Worm (Caenorhabditis elegans) whole organism, late embryonic: ENCODE results near the gene sma-2.

Experiments used
- C08G9.2 ChIP-seq: sonication (generic microtip); optimal IDR thresholded peaks from 2 replicates; lab custom pipeline; 2016; ENCODE audit warnings: mild to moderate bottlenecking, missing genetic modification characterization, moderate library complexity, missing compliant biosample characterization
- C38D4.7 ChIP-seq: fragments of 200-800 bp; sonication (Bioruptor generic); optimal IDR thresholded peaks from 2 replicates; lab custom pipeline; 2018; ENCODE audit warnings: mild to moderate bottlenecking, missing genetic modification characterization, moderate library complexity, missing compliant biosample characterization
- F13H6.1 ChIP-seq: sonication (generic microtip); optimal IDR thresholded peaks from 2 replicates; lab custom pipeline; 2016; ENCODE audit warnings: missing genetic modification characterization, missing compliant biosample characterization
- K02D7.2 ChIP-seq: sonication (generic microtip); optimal IDR thresholded peaks from 2 replicates; lab custom pipeline; 2017; ENCODE audit warnings: mild to moderate bottlenecking, missing genetic modification characterization, missing compliant biosample characterization
- K09A11.1 ChIP-seq: sonication (generic microtip); optimal IDR thresholded peaks from 2 replicates; lab custom pipeline; 2017; ENCODE audit warnings: antibody characterized with exemption, mild to moderate bottlenecking, missing genetic modification characterization, missing compliant biosample characterization; ENCODE audit not compliant: insufficient read depth
- Y22D7AL.16 ChIP-seq: sonication (generic microtip); optimal IDR thresholded peaks from 2 replicates; lab custom pipeline; 2016; ENCODE audit warnings: missing genetic modification characterization, missing compliant biosample characterization
- ahr-1 ChIP-seq: sonication (generic microtip); optimal IDR thresholded peaks from 2 replicates; lab custom pipeline; 2016; ENCODE audit warnings: missing genetic modification characterization, missing compliant biosample characterization
- ceh-19 ChIP-seq: fragments of 200-800 bp; sonication (Bioruptor generic); optimal IDR thresholded peaks from 2 replicates; lab custom pipeline; 2018; ENCODE audit warnings: mild to moderate bottlenecking, missing genetic modification characterization, missing compliant biosample characterization
- ceh-2 ChIP-seq: sonication (generic microtip); optimal IDR thresholded peaks from 2 replicates; lab custom pipeline; 2016; ENCODE audit warnings: missing genotype, missing genetic modification characterization, missing compliant biosample characterization
- ceh-24 ChIP-seq: sonication (generic microtip); optimal IDR thresholded peaks from 2 replicates; lab custom pipeline; 2016; ENCODE audit warnings: mild to moderate bottlenecking, missing genetic modification characterization, missing compliant biosample characterization
- ceh-30 ChIP-seq: fragments of 150-350 bp; optimal IDR thresholded peaks from 2 replicates; lab custom pipeline; 2014; ENCODE audit warnings: missing biosample characterization, missing genetic modification characterization
- ceh-31 ChIP-seq: sonication (generic microtip); optimal IDR thresholded peaks from 2 replicates; lab custom pipeline; 2016; ENCODE audit warnings: missing genetic modification characterization, missing compliant biosample characterization
- ceh-34 ChIP-seq: sonication (generic microtip); optimal IDR thresholded peaks from 2 replicates; lab custom pipeline; 2016; ENCODE audit warnings: mild to moderate bottlenecking, missing genetic modification characterization, missing compliant biosample characterization
- ceh-48 ChIP-seq: sonication (generic microtip); optimal IDR thresholded peaks from 2 replicates; lab custom pipeline; 2016; ENCODE audit warnings: missing genetic modification characterization, inconsistent platforms, missing compliant biosample characterization
- ceh-9 ChIP-seq: sonication (generic microtip); optimal IDR thresholded peaks from 2 replicates; lab custom pipeline; 2016; ENCODE audit warnings: mild to moderate bottlenecking, missing genetic modification characterization, inconsistent platforms, missing compliant biosample characterization
- che-1 ChIP-seq: sonication (generic microtip); optimal IDR thresholded peaks from 2 replicates; lab custom pipeline; 2016; ENCODE audit warnings: mild to moderate bottlenecking, missing genetic modification characterization, missing compliant biosample characterization
- elt-2 ChIP-seq: sonication (generic microtip); optimal IDR thresholded peaks from 2 replicates; lab custom pipeline; 2016; ENCODE audit warnings: missing genetic modification reagents, missing genetic modification characterization, missing compliant biosample characterization
- ets-4 ChIP-seq: sonication (generic microtip); optimal IDR thresholded peaks from 2 replicates; lab custom pipeline; 2016; ENCODE audit warnings: missing genetic modification characterization, missing compliant biosample characterization
- eyg-1 ChIP-seq: sonication (generic microtip); optimal IDR thresholded peaks from 2 replicates; lab custom pipeline; 2016; ENCODE audit warnings: missing genotype, missing genetic modification characterization, missing compliant biosample characterization
- fkh-10 ChIP-seq: fragments of 150-350 bp; optimal IDR thresholded peaks from 2 replicates; lab custom pipeline; 2014; ENCODE audit warnings: missing biosample characterization, missing genetic modification reagents, missing genetic modification characterization
- gmeb-2 ChIP-seq: sonication (generic microtip); optimal IDR thresholded peaks from 2 replicates; lab custom pipeline; 2016; ENCODE audit warnings: missing genetic modification characterization, inconsistent platforms, missing compliant biosample characterization
- hlh-6 ChIP-seq: sonication (generic microtip); optimal IDR thresholded peaks from 2 replicates; lab custom pipeline; 2016; ENCODE audit warnings: missing genotype, missing genetic modification characterization, missing compliant biosample characterization
- nhr-11 ChIP-seq: fragments of 150-350 bp; optimal IDR thresholded peaks from 2 replicates; lab custom pipeline; 2014; ENCODE audit warnings: missing biosample characterization, missing genetic modification characterization
- nhr-232 ChIP-seq: sonication (generic microtip); optimal IDR thresholded peaks from 2 replicates; lab custom pipeline; 2016; ENCODE audit warnings: missing genetic modification characterization, missing compliant biosample characterization
- pag-3 ChIP-seq: sonication (generic microtip); optimal IDR thresholded peaks from 2 replicates; lab custom pipeline; 2016; ENCODE audit warnings: missing compliant biosample characterization, missing genetic modification characterization, borderline replicate concordance
- pat-9 ChIP-seq: fragments of 200-800 bp; sonication (Bioruptor generic); optimal IDR thresholded peaks from 2 replicates; lab custom pipeline; 2018; ENCODE audit warnings: mild to moderate bottlenecking, missing genetic modification characterization, moderate library complexity, missing compliant biosample characterization
- pha-2 ChIP-seq: sonication (generic microtip); optimal IDR thresholded peaks from 2 replicates; lab custom pipeline; 2017; ENCODE audit warnings: mild to moderate bottlenecking, missing genetic modification characterization, missing compliant biosample characterization
- pha-4 ChIP-seq: fragments of 150-350 bp; optimal IDR thresholded peaks from 2 replicates; lab custom pipeline; 2018; ENCODE audit warnings: missing biosample characterization, missing genetic modification reagents, missing genetic modification characterization
- pros-1 ChIP-seq: fragments of 150-350 bp; optimal IDR thresholded peaks from 2 replicates; lab custom pipeline; 2014; ENCODE audit warnings: missing biosample characterization, missing genetic modification reagents, missing genetic modification characterization
- ref-2 ChIP-seq: sonication (generic microtip); optimal IDR thresholded peaks from 2 replicates; lab custom pipeline; 2016; ENCODE audit warnings: missing genetic modification characterization, missing compliant biosample characterization
- sox-2 ChIP-seq: fragments of 200-800 bp; sonication (Bioruptor generic); IDR thresholded peaks from 2 replicates; pipeline ENCODE4 v1.3.6; 2022; ENCODE audit warnings: missing genetic modification reagents, missing genetic modification characterization, missing compliant biosample characterization
- sox-4 ChIP-seq: sonication (generic microtip); optimal IDR thresholded peaks from 2 replicates; lab custom pipeline; 2017; ENCODE audit warnings: mild to moderate bottlenecking, missing genetic modification characterization, inconsistent platforms, missing compliant biosample characterization
- syd-9 ChIP-seq: sonication (generic microtip); optimal IDR thresholded peaks from 2 replicates; lab custom pipeline; 2016; ENCODE audit warnings: mild to moderate bottlenecking, missing genetic modification characterization, moderate library complexity, missing compliant biosample characterization
- tbx-7 ChIP-seq: sonication (generic microtip); optimal IDR thresholded peaks from 2 replicates; lab custom pipeline; 2016; ENCODE audit warnings: missing genotype, missing genetic modification characterization, missing compliant biosample characterization
- unc-3 ChIP-seq, 2 experiments: fragments of 200-800 bp in 1 of 2; sonication (Bioruptor generic) in 1 of 2; sonication (generic microtip) in 1 of 2; conservative IDR thresholded peaks in 1 of 2; optimal IDR thresholded peaks in 1 of 2; 2 replicates each; pipeline versions ENCODE4 v1.3.6 to Lab custom; 2016 to 2022; ENCODE audit warnings: missing compliant biosample characterization in 2 of 2, missing genetic modification characterization in 2 of 2, missing genetic modification reagents in 1 of 2
- unc-86 ChIP-seq: sonication (generic microtip); optimal IDR thresholded peaks from 2 replicates; lab custom pipeline; 2016; ENCODE audit warnings: missing genetic modification characterization, missing compliant biosample characterization
- ztf-16 ChIP-seq: sonication (generic microtip); optimal IDR thresholded peaks from 2 replicates; lab custom pipeline; 2017; ENCODE audit warnings: missing genetic modification characterization, missing compliant biosample characterization

sma-2 gene

ce11 chrIII:8716084-8716483 lies 33.4 kb upstream of the sma-2 start, which contains the start of gene B0303.14:
TSS of gene B0303.14 (minus strand) at chrIII:8716184.
- TF ChIP-seq syd-9 (tag; lab: Kevin White, UChicago): no peak
- no peak for TF ChIP-seq gmeb-2 (tag; lab: Kevin White, UChicago)
- no peak for TF ChIP-seq F13H6.1
- TF ChIP-seq fkh-10 (GFP tag; lab: Kevin White, UChicago): no peak
- no peak for TF ChIP-seq elt-2
- TF ChIP-seq pha-4 (tag; lab: Kevin White, UChicago): no peak
- no peak for TF ChIP-seq pat-9 (tag; lab: Kevin White, UChicago)
- no peak for TF ChIP-seq ceh-31
- TF ChIP-seq pros-1 (tag; lab: Kevin White, UChicago): no peak
- TF ChIP-seq ceh-48 (tag; lab: Kevin White, UChicago): no peak
- TF ChIP-seq pha-2 (tag; lab: Kevin White, UChicago): no peak
- no peak for TF ChIP-seq nhr-232
- no peak for TF ChIP-seq K02D7.2 (tag; lab: Kevin White, UChicago)

ce11 chrIII:8717231-8717694 lies 32.2 kb upstream of the sma-2 start, which contains the start of gene mrpl-11:
TSS of gene mrpl-11 (plus strand) at chrIII:8717644.
- TF ChIP-seq C38D4.7 (GFP tag; lab: Kevin White, UChicago): no peak
- TF ChIP-seq, all 69 proteins: peak for 0

DNA sequence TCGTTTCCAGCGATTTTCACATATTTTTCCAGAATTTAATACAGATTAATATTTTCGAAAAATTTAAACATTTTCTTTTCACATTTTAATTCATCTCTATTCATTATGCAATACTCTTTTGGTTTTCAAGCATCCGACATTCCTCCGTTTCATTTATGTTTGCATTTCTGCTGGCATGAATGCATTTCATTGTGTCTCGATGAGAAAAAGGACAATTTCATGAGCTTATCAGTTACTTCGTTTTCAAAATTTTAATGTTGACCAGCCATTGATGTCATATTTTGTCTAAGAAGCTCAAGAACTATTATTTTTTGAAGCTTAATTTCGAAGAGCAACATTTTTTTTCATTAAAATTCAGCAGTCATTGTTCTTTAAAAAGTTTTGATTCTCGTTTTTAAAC lies 30.9 kb upstream of the sma-2 start:
- TF ChIP-seq ceh-34 (no peak), unc-86 (no peak), ets-4 (tag; lab: Kevin White, UChicago) (no peak), ztf-16 (no peak)

ce11 chrIII:8719105-8719504 lies 30.4 kb upstream of the sma-2 start:
- TF ChIP-seq ref-2: no peak
- no peak for TF ChIP-seq ceh-24 (tag; lab: Kevin White, UChicago)
- no peak for TF ChIP-seq ceh-9 (tag; lab: Kevin White, UChicago)

ce11 chrIII:8719769-8720252 lies 29.7 kb upstream of the sma-2 start, which contains the start of gene hipr-1:
TSS of gene hipr-1 (plus strand) at chrIII:8720202.
- TF ChIP-seq C08G9.2 (tag; lab: Kevin White, UChicago): no peak
- TF ChIP-seq K09A11.1 (tag; lab: Kevin White, UChicago): no peak
- TF ChIP-seq syd-9 (tag; lab: Kevin White, UChicago): no peak

ce11 chrIII:8725224-8725623 lies 24.3 kb upstream of the sma-2 start:
- TF ChIP-seq pha-2 (tag; lab: Kevin White, UChicago) (no peak), hlh-6 (tag; lab: Kevin White, UChicago) (no peak), fkh-10 (GFP tag; lab: Kevin White, UChicago) (no peak), pag-3 (no peak), nhr-11 (tag; lab: Kevin White, UChicago) (no peak), tbx-7 (tag; lab: Kevin White, UChicago) (no peak)

DNA sequence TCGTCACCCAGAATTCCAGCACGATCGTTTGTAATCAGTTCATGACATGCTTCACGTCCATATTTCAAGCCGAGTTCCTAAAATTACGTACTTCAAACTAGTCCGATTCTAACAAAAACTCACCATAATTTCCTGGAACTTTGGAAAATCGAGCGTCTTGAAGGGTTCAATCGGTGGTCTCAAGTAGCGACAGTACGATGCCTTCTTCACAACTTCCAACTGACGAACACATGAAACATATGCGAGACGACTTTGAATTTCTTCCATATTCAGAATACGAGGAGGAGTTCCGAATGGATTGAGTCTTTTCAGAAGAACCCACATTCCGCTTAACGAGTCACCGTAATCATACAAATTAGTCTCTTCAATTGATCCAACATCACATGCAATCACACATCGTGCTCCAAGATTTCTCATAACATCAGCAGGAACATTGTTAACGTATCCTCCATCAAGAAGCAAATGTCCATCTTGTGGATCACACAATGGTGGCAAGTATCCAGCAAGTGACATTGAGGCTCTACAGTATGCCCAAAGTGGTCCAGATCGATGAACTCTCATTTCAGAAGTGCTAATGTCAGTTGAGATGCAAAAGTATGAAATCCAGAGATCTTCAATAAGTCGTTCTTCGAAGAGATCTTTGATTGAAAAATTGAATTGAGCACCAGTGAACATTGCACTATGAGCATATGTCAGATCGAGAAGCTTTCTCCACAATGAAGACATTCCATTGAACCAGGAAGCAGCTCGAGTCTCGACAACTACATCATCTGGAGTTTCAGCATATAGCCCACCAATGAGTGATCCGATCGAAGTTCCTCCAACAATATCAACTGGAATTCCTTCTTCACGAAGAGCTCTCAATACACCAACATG lies 23.2 kb upstream of the sma-2 start:
- TF ChIP-seq tbx-7 (tag; lab: Kevin White, UChicago) (no peak), unc-3 (GFP tag; conservative IDR thresholded peaks at IDR 0.05; lab: Robert Waterston, UW) (no peak), unc-3 (tag; optimal IDR thresholded peaks at IDR 0.05; lab: Kevin White, UChicago) (no peak), sox-4 (no peak), ceh-19 (no peak), eyg-1 (tag; lab: Kevin White, UChicago) (no peak), ztf-16 (no peak), pat-9 (tag; lab: Kevin White, UChicago) (no peak), ceh-24 (tag; lab: Kevin White, UChicago) (no peak), ceh-30 (tag; lab: Kevin White, UChicago) (no peak), pha-2 (tag; lab: Kevin White, UChicago) (no peak), ceh-48 (tag; lab: Kevin White, UChicago) (no peak), Y22D7AL.16 (tag; lab: Kevin White, UChicago) (no peak), che-1 (tag; lab: Kevin White, UChicago) (no peak), ceh-2 (tag; lab: Kevin White, UChicago) (no peak), hlh-6 (tag; lab: Kevin White, UChicago) (no peak), ahr-1 (tag; lab: Kevin White, UChicago) (no peak), K09A11.1 (tag; lab: Kevin White, UChicago) (no peak), sox-2 (GFP tag; lab: Robert Waterston, UW) (no peak)
- TF ChIP-seq, all 69 proteins: peak for 0
